Worm (Caenorhabditis elegans) whole organism, midembryonic: ENCODE measurements around the gene K08D8.1.

Source experiments
- T22C8.4 ChIP-seq: fragments of 200-800 bp; sonication (Bioruptor generic); IDR thresholded peaks from 2 replicates; pipeline ENCODE4 v1.3.6; 2022; ENCODE audit warnings: missing genetic modification characterization, missing compliant biosample characterization
- cog-1 ChIP-seq: sonication (generic microtip); optimal IDR thresholded peaks from 2 replicates; lab custom pipeline; 2016; ENCODE audit warnings: missing genetic modification characterization, missing compliant biosample characterization
- flt-1 ChIP-seq: fragments of 200-800 bp; sonication (Bioruptor generic); IDR thresholded peaks from 2 replicates; pipeline ENCODE4 v1.3.6; 2022; ENCODE audit warnings: missing genetic modification characterization, missing compliant biosample characterization
- klf-2 ChIP-seq: fragments of 200-800 bp; sonication (Bioruptor generic); conservative IDR thresholded peaks from 2 replicates; pipeline ENCODE4 v1.3.6; 2022; ENCODE audit warnings: missing genetic modification reagents, missing genetic modification characterization, missing compliant biosample characterization
- med-1 ChIP-seq: sonication (generic microtip); optimal IDR thresholded peaks from 2 replicates; lab custom pipeline; 2017; ENCODE audit warnings: missing genetic modification characterization, mild to moderate bottlenecking, missing compliant biosample characterization, antibody characterized with exemption, missing genetic modification reagents; ENCODE audit not compliant: insufficient read depth
- ref-1 ChIP-seq: fragments of 200-800 bp; sonication (Bioruptor generic); conservative IDR thresholded peaks from 2 replicates; pipeline ENCODE4 v1.3.6; 2022; ENCODE audit warnings: missing genetic modification reagents, missing genetic modification characterization, missing compliant biosample characterization
- ztf-29 ChIP-seq: fragments of 200-800 bp; sonication (Bioruptor generic); IDR thresholded peaks from 2 replicates; pipeline ENCODE4 v1.3.6; 2022; ENCODE audit warnings: missing genetic modification reagents, missing genetic modification characterization, missing compliant biosample characterization

ce11 chrIV:12914532-12915019 is 22.3 kb downstream of the K08D8.1 start, which contains the start of gene irg-6:
- TF ChIP-seq cog-1 (tag; lab: Kevin White, UChicago) (no peak), klf-2 (no peak), ztf-29 (GFP tag; lab: Robert Waterston, UW) (no peak), flt-1 (GFP tag; lab: Robert Waterston, UW) (no peak), ref-1 (GFP tag; lab: Robert Waterston, UW) (no peak), T22C8.4 (GFP tag; lab: Robert Waterston, UW) (no peak), med-1 (GFP tag; lab: Kevin White, UChicago) (no peak)
